Fruit fly (Drosophila melanogaster) Kc167 (cell line): Measurements from ENCODE around the gene Nplp2.

Experiments
- Myc ChIP-seq: fragments of >200 bp; optimal IDR thresholded peaks from 2 replicates; lab custom pipeline; 2017; ENCODE audit warnings: missing external identifiers
- Sin3A ChIP-seq: fragments of >200 bp; optimal IDR thresholded peaks from 2 replicates; lab custom pipeline; 2018; ENCODE audit warnings: missing external identifiers
- h ChIP-seq: fragments of >200 bp; optimal IDR thresholded peaks from 3 replicates; lab custom pipeline; 2018; ENCODE audit warnings: missing external identifiers

DNA sequence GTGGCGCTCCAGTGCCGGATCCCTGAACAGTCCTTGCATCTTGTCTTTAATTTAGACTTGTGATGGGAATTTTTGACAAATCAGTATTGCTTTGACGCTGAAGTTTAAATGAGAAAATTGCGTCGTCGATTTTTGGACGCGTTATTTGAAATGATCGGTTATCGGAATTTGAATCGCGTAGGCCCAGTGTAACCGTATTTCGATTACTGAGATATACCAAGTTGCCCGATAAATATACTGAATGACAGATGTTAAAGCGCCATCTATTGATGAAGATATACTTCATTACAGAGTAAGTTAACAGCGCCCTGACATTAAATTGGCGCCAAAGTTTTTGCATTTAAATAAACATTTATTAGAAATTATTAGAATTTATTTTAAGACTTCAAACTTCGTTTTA, 33.7 kb downstream of the Nplp2 start, which contains the start of gene Poc1:
- no peak for TF ChIP-seq h (lab: Kevin White, UChicago)
- no peak for TF ChIP-seq Myc
- TF ChIP-seq Sin3A (lab: Kevin White, UChicago), result no peak
